Worm (Caenorhabditis elegans) whole organism, L4 larva: ENCODE results near the gene atp-2.
A peak's percentile ranks its signal among the peaks of the same experiment; 100 is the strongest.

Experiments
- F26F4.8 ChIP-seq: fragments of 200-800 bp; sonication (Bioruptor generic); conservative IDR thresholded peaks from 2 replicates; pipeline ENCODE4 v1.3.6; 2022; ENCODE audit warnings: missing genetic modification characterization, missing compliant biosample characterization
- F37D6.2 ChIP-seq: sonication (generic microtip); optimal IDR thresholded peaks from 2 replicates; lab custom pipeline; 2016; ENCODE audit warnings: mild to moderate bottlenecking, missing genetic modification characterization, missing compliant biosample characterization
- F44E2.7 ChIP-seq: fragments of 200-800 bp; sonication (Bioruptor generic); IDR thresholded peaks from 2 replicates; pipeline ENCODE4 v2.1.2; 2022; ENCODE audit warnings: missing genetic modification characterization, missing compliant biosample characterization
- T20F7.1 ChIP-seq: fragments of 200-800 bp; sonication (Bioruptor generic); optimal IDR thresholded peaks from 2 replicates; lab custom pipeline; 2018; ENCODE audit warnings: mild to moderate bottlenecking, missing genetic modification characterization, missing compliant biosample characterization
- Y105C5A.15 ChIP-seq: fragments of 200-800 bp; sonication (Bioruptor generic); IDR thresholded peaks from 2 replicates; pipeline ENCODE4 v1.3.6; 2022; ENCODE audit warnings: missing genetic modification characterization, missing compliant biosample characterization
- Y5F2A.4 ChIP-seq: fragments of 200-800 bp; sonication (Bioruptor generic); optimal IDR thresholded peaks from 2 replicates; lab custom pipeline; 2018; ENCODE audit warnings: mild to moderate bottlenecking, missing genetic modification characterization, missing compliant biosample characterization
- ZK546.5 ChIP-seq, 2 experiments: sonication (generic microtip); optimal IDR thresholded peaks; 2 replicates each; lab custom pipeline; 2017; ENCODE audit warnings: missing biosample characterization in 2 of 2, missing genetic modification characterization in 2 of 2
- aly-2 ChIP-seq: sonication (generic microtip); optimal IDR thresholded peaks from 2 replicates; lab custom pipeline; 2018; ENCODE audit warnings: missing biosample characterization, missing genetic modification characterization
- ama-1 ChIP-seq: fragments of 150-350 bp; optimal IDR thresholded peaks from 2 replicates; lab custom pipeline; 2014; ENCODE audit warnings: inconsistent platforms, mixed read lengths
- ceh-20 ChIP-seq: fragments of 200-800 bp; sonication (Bioruptor generic); IDR thresholded peaks from 2 replicates; pipeline ENCODE4 v1.3.6; 2022; ENCODE audit warnings: missing genetic modification reagents, missing genetic modification characterization, missing compliant biosample characterization
- ceh-28 ChIP-seq: fragments of 150-350 bp; optimal IDR thresholded peaks from 2 replicates; lab custom pipeline; 2014; ENCODE audit warnings: missing biosample characterization, missing genetic modification reagents, missing genetic modification characterization
- ceh-82 ChIP-seq: sonication (generic microtip); optimal IDR thresholded peaks from 2 replicates; lab custom pipeline; 2017; ENCODE audit warnings: missing biosample characterization, missing genetic modification characterization
- cey-2 ChIP-seq: sonication (generic microtip); optimal IDR thresholded peaks from 3 replicates; lab custom pipeline; 2017; ENCODE audit warnings: missing genetic modification characterization, mild to moderate bottlenecking, missing compliant biosample characterization, antibody characterized with exemption, borderline replicate concordance; ENCODE audit not compliant: insufficient read depth
- ctbp-1 ChIP-seq: fragments of 200-800 bp; sonication (Bioruptor generic); IDR thresholded peaks from 2 replicates; pipeline ENCODE4 v1.3.6; 2022; ENCODE audit warnings: missing genetic modification reagents, missing genetic modification characterization, missing compliant biosample characterization
- daf-12 ChIP-seq: fragments of 150-350 bp; optimal IDR thresholded peaks from 2 replicates; lab custom pipeline; 2014; ENCODE audit warnings: missing biosample characterization, missing genetic modification reagents, missing genetic modification characterization
- daf-16 ChIP-seq, 3 experiments: sonication (generic microtip); optimal IDR thresholded peaks; 2 replicates each; lab custom pipeline; 2016 to 2017; ENCODE audit warnings: missing genetic modification characterization in 3 of 3, missing genetic modification reagents in 3 of 3, mild to moderate bottlenecking in 2 of 3, missing compliant biosample characterization in 2 of 3, missing biosample characterization in 1 of 3, moderate library complexity in 1 of 3
- daf-19 ChIP-seq: fragments of 200-800 bp; sonication (Bioruptor generic); conservative IDR thresholded peaks from 2 replicates; pipeline ENCODE4 v1.3.6; 2022; ENCODE audit warnings: missing genetic modification characterization, missing compliant biosample characterization
- dmd-6 ChIP-seq: fragments of 200-800 bp; sonication (Bioruptor generic); IDR thresholded peaks from 2 replicates; pipeline ENCODE4 v1.3.6; 2022; ENCODE audit warnings: missing genetic modification reagents, missing genetic modification characterization, missing compliant biosample characterization
- dmd-8 ChIP-seq: fragments of 200-800 bp; sonication (Bioruptor generic); IDR thresholded peaks from 2 replicates; pipeline ENCODE4 v1.3.6; 2022; ENCODE audit warnings: missing genetic modification characterization, missing compliant biosample characterization
- dpl-1 ChIP-seq: fragments of 150-350 bp; optimal IDR thresholded peaks from 2 replicates; lab custom pipeline; 2014; ENCODE audit warnings: missing biosample characterization, missing genetic modification reagents, missing genetic modification characterization
- hlh-30 ChIP-seq: sonication (generic microtip); optimal IDR thresholded peaks from 2 replicates; lab custom pipeline; 2017; ENCODE audit warnings: antibody characterized with exemption, mild to moderate bottlenecking, missing genetic modification characterization, missing compliant biosample characterization; ENCODE audit not compliant: insufficient read depth
- hmg-1.1 ChIP-seq: fragments of 200-800 bp; sonication (Bioruptor generic); IDR thresholded peaks from 2 replicates; pipeline ENCODE4 v1.3.6; 2022; ENCODE audit warnings: missing genetic modification reagents, missing genetic modification characterization, missing compliant biosample characterization
- lin-1 ChIP-seq: fragments of 200-800 bp; sonication (Bioruptor generic); IDR thresholded peaks from 2 replicates; pipeline ENCODE4 v1.3.6; 2022; ENCODE audit warnings: missing genetic modification reagents, missing genetic modification characterization, missing compliant biosample characterization
- lin-15B ChIP-seq: fragments of 150-350 bp; sonication (generic microtip); optimal IDR thresholded peaks from 3 replicates; lab custom pipeline; 2014; ENCODE audit warnings: missing biosample characterization, missing genetic modification characterization
- lin-29 ChIP-seq: fragments of 200-800 bp; sonication (Bioruptor generic); IDR thresholded peaks from 2 replicates; pipeline ENCODE4 v1.3.6; 2022; ENCODE audit warnings: missing genetic modification reagents, missing genetic modification characterization, missing compliant biosample characterization
- mdl-1 ChIP-seq, 2 experiments: fragments of 150-350 bp in 1 of 2; sonication (generic microtip) in 1 of 2; optimal IDR thresholded peaks; 2 replicates each; lab custom pipeline; 2014 to 2017; ENCODE audit warnings: missing biosample characterization in 2 of 2, missing genetic modification characterization in 2 of 2
- mes-2 ChIP-seq: sonication (generic microtip); optimal IDR thresholded peaks from 2 replicates; lab custom pipeline; 2016; ENCODE audit warnings: missing genotype, mild to moderate bottlenecking, missing genetic modification characterization, missing compliant biosample characterization; ENCODE audit not compliant: poor library complexity, severe bottlenecking
- nhr-11 ChIP-seq: fragments of 150-350 bp; optimal IDR thresholded peaks from 2 replicates; lab custom pipeline; 2014; ENCODE audit warnings: missing biosample characterization, missing genetic modification characterization
- nhr-111 ChIP-seq: fragments of 200-800 bp; sonication (Bioruptor generic); optimal IDR thresholded peaks from 2 replicates; lab custom pipeline; 2018; ENCODE audit warnings: mild to moderate bottlenecking, missing genetic modification characterization, missing compliant biosample characterization
- nhr-237 ChIP-seq: sonication (generic microtip); optimal IDR thresholded peaks from 2 replicates; lab custom pipeline; 2017; ENCODE audit warnings: missing biosample characterization, missing genetic modification characterization
- nhr-25 ChIP-seq: sonication (generic microtip); optimal IDR thresholded peaks from 2 replicates; lab custom pipeline; 2017; ENCODE audit warnings: missing genetic modification characterization, mild to moderate bottlenecking, missing compliant biosample characterization, antibody characterized with exemption, moderate library complexity, borderline replicate concordance; ENCODE audit not compliant: insufficient read depth
- nhr-28 ChIP-seq: fragments of 150-350 bp; optimal IDR thresholded peaks from 2 replicates; lab custom pipeline; 2014; ENCODE audit warnings: missing biosample characterization, missing genetic modification characterization
- nhr-41 ChIP-seq: fragments of 200-800 bp; sonication (Bioruptor generic); IDR thresholded peaks from 2 replicates; pipeline ENCODE4 v1.3.6; 2022; ENCODE audit warnings: missing genetic modification reagents, missing genetic modification characterization, missing compliant biosample characterization
- nhr-6 ChIP-seq: fragments of 150-350 bp; optimal IDR thresholded peaks from 2 replicates; lab custom pipeline; 2014; ENCODE audit warnings: missing biosample characterization, missing genetic modification characterization
- nhr-76 ChIP-seq: fragments of 150-350 bp; optimal IDR thresholded peaks from 2 replicates; lab custom pipeline; 2014; ENCODE audit warnings: missing biosample characterization, missing genetic modification characterization
- pha-4 ChIP-seq, 2 experiments: fragments of 150-350 bp in 1 of 2; fragments of 200-800 bp in 1 of 2; sonication (Bioruptor generic) in 1 of 2; IDR thresholded peaks in 1 of 2; optimal IDR thresholded peaks in 1 of 2; 2 replicates each; pipeline versions ENCODE4 v1.3.6 to Lab custom; 2014 to 2022; ENCODE audit warnings: missing genetic modification characterization in 2 of 2, missing genetic modification reagents in 2 of 2, missing biosample characterization in 1 of 2, missing compliant biosample characterization in 1 of 2
- saeg-2 ChIP-seq: fragments of 200-800 bp; sonication (Bioruptor generic); IDR thresholded peaks from 2 replicates; pipeline ENCODE4 v1.3.6; 2022; ENCODE audit warnings: missing genetic modification reagents, missing genetic modification characterization, missing compliant biosample characterization
- skn-1 ChIP-seq: fragments of 150-350 bp; optimal IDR thresholded peaks from 2 replicates; lab custom pipeline; 2014; ENCODE audit warnings: missing biosample characterization, missing genetic modification characterization
- spr-1 ChIP-seq: sonication (generic microtip); optimal IDR thresholded peaks from 2 replicates; lab custom pipeline; 2016; ENCODE audit warnings: mild to moderate bottlenecking, missing genetic modification characterization, missing compliant biosample characterization
- tra-1 ChIP-seq: fragments of 200-800 bp; sonication (Bioruptor generic); IDR thresholded peaks from 2 replicates; pipeline ENCODE4 v1.3.6; 2022; ENCODE audit warnings: missing genetic modification reagents, missing genetic modification characterization, missing compliant biosample characterization
- unc-62 ChIP-seq, 3 experiments: fragments of 150-350 bp in 1 of 3; sonication (generic microtip); optimal IDR thresholded peaks in 2 of 3; peaks in 1 of 3; 1 replicate in 1 of 3; 2 replicates in 2 of 3; lab custom pipeline; 2014 to 2017; ENCODE audit warnings: missing biosample characterization in 3 of 3, missing genetic modification characterization in 3 of 3, missing genetic modification reagents in 3 of 3, missing genotype in 1 of 3
- zfp-2 ChIP-seq: sonication (generic microtip); optimal IDR thresholded peaks from 2 replicates; lab custom pipeline; 2016; ENCODE audit warnings: mild to moderate bottlenecking, missing genetic modification characterization, missing compliant biosample characterization
- zip-11 ChIP-seq: fragments of 200-800 bp; sonication (Bioruptor generic); IDR thresholded peaks from 2 replicates; pipeline ENCODE4 v1.3.6; 2022; ENCODE audit warnings: missing genetic modification characterization, missing compliant biosample characterization
- ztf-7 ChIP-seq: fragments of 150-350 bp; optimal IDR thresholded peaks from 2 replicates; lab custom pipeline; 2014; ENCODE audit warnings: missing biosample characterization, missing genetic modification characterization

atp-2 gene

DNA sequence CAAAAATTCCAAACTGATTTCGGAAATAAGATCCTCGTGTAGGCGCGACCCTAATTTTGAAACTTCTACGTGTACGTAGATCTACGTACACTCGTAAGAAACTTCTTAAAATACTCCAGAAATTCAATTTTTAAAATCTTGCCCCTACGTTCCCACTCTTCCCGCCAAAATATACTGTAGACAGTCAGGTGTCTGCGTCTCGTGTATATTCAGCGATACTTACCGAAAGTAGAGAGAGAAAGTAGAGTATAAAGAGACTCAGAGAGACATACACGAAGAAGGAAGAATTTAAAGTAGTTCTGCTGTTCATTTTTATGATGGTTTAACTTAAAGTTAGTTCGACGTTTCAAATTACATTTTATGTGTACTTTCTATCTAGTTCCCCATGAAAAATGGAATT is 35.0 kb upstream of the atp-2 start:
- no peak for TF ChIP-seq ztf-7
- peak; percentile 39 for TF ChIP-seq hlh-30 (tag; lab: Kevin White, UChicago)
- TF ChIP-seq, all 104 proteins: peak for 1

DNA sequence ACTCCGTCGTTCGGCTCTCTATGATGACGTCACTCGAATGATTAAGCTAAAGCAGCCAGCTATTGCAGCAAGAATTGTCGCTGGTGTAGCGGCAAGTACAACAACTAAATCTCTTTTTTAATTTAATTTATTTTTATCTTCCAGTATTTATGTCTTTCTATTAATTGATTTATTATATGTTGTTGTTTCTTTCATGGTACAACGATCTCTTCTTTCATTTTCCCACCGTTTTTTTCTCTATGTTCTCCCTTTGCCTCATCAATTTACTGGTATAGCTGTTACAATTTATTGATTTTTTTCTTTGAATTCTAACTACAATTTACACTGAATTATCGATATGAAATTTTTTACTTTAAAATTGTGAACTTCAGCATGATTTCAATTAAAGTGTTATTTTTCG is 32.5 kb upstream of the atp-2 start, which contains the start of gene moc-6:
TSS of gene moc-6 (plus strand) at position 301 of the 400 bp plus-strand sequence.
- no peak for TF ChIP-seq zip-11 (GFP tag; lab: Robert Waterston, UW)
- no peak for TF ChIP-seq spr-1 (tag; lab: Kevin White, UChicago)
- TF ChIP-seq mdl-1 (tag; optimal IDR thresholded peaks at IDR 0.05; lab: Kevin White, UChicago): no peak
- no peak for TF ChIP-seq dpl-1
- TF ChIP-seq hmg-1.1 (GFP tag; lab: Robert Waterston, UW): no peak
- no peak for TF ChIP-seq skn-1 (tag; lab: Kevin White, UChicago)
- TF ChIP-seq, all 104 proteins: peak for 0

DNA sequence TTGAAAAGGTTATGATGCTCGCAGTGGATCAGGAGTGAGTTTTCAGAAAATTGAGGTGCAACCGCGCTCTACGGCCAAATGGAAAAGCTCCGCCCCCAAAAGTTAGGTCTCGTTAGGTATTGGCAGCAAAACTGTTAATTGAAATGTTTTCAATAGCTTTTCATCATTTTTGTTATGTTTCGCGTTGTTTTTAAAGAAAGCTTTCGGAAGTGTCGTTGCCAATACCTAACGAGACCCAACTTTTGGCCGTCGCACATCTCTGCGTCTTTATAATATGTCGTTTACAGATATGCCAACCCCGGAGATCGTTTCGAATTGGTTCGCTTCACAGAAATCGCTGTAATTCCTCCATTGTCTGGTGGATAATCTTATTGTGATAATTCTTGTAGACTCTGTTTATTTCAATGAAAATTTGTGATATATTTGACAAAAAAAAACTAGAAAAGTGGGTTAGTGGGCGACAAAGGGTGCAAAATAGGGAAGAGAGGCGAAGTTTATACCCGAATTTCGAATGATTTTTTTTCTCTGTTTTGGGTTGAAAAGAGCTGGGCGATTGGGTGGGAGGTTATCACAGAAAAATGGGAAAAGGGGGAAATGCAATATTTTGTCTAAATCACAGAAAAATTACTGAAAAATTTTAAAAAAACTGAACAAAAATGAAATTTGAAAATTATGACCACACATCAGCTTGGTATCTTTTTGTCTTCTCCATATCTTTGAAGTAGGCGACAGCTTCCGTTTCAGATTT is 31.7 kb upstream of the atp-2 start:
- TF ChIP-seq lin-15B (tag; lab: Kevin White, UChicago) (no peak), nhr-111 (GFP tag; lab: Kevin White, UChicago) (no peak), nhr-237 (no peak), Y5F2A.4 (GFP tag; lab: Kevin White, UChicago) (no peak), mes-2 (tag; lab: Kevin White, UChicago) (no peak), daf-16 (GFP tag; optimal IDR thresholded peaks at IDR 0.05; lab: Kevin White, UChicago) (no peak), daf-16 (tag; optimal IDR thresholded peaks at IDR 0.05; lab: Kevin White, UChicago) (peak; percentile 54), ama-1 (lab: Kevin White, UChicago) (peak; percentile 55), hlh-30 (tag; lab: Kevin White, UChicago) (no peak), daf-12 (tag; lab: Kevin White, UChicago) (no peak), lin-29 (GFP tag; lab: Robert Waterston, UW) (no peak), nhr-28 (no peak), daf-19 (0 out of 2 replicates have a peak, but pooled peaks have one; percentile 25), zip-11 (GFP tag; lab: Robert Waterston, UW) (no peak), F44E2.7 (GFP tag; lab: Robert Waterston, UW) (no peak), lin-1 (GFP tag; lab: Robert Waterston, UW) (no peak; the same call in 1 of the 2 replicates), nhr-25 (tag; lab: Kevin White, UChicago) (peak; percentile 27), T20F7.1 (GFP tag; lab: Kevin White, UChicago) (peak; percentile 7), ceh-82 (tag; lab: Kevin White, UChicago) (no peak), nhr-41 (GFP tag; lab: Robert Waterston, UW) (no peak), nhr-6 (tag; lab: Kevin White, UChicago) (peak; percentile 38), nhr-11 (tag; lab: Kevin White, UChicago) (no peak), zfp-2 (tag; lab: Kevin White, UChicago) (no peak), ceh-28 (tag; lab: Kevin White, UChicago) (no peak), dmd-8 (GFP tag; lab: Robert Waterston, UW) (no peak), dmd-6 (peak; percentile 57), aly-2 (tag; lab: Kevin White, UChicago) (no peak), unc-62 (GFP tag; optimal IDR thresholded peaks at IDR 0.05 in 1 of 2; lab: Kevin White, UChicago) (peak in 1 of 2 experiments; percentile 60), unc-62 (tag; optimal IDR thresholded peaks at IDR 0.05; lab: Kevin White, UChicago) (no peak), tra-1 (GFP tag; lab: Robert Waterston, UW) (no peak), nhr-76 (no peak), ctbp-1 (GFP tag; lab: Robert Waterston, UW) (no peak), F26F4.8 (GFP tag; lab: Robert Waterston, UW) (no peak), F37D6.2 (tag; lab: Kevin White, UChicago) (no peak), pha-4 (GFP tag; IDR thresholded peaks at IDR 0.05; lab: Robert Waterston, UW) (no peak; the same call in none of the 2 replicates), pha-4 (tag; optimal IDR thresholded peaks at IDR 0.05; lab: Kevin White, UChicago) (no peak), cey-2 (tag; lab: Kevin White, UChicago) (no peak), ceh-20 (GFP tag; lab: Robert Waterston, UW) (no peak; the same call in 1 of the 2 replicates), Y105C5A.15 (GFP tag; lab: Robert Waterston, UW) (no peak), ZK546.5 (tag; optimal IDR thresholded peaks at IDR 0.05; lab: Kevin White, UChicago) (no peak), saeg-2 (GFP tag; lab: Robert Waterston, UW) (no peak)
